Fruit fly (Drosophila melanogaster) whole organism, embryonic: ENCODE results near the gene papi.

Experiments
- Abd-B ChIP-seq: fragments of 200-800 bp; sonication (Bioruptor generic); optimal IDR thresholded peaks from 2 replicates; lab custom pipeline; 2018; ENCODE audit warnings: missing biosample characterization, mild to moderate bottlenecking, missing genetic modification characterization, moderate library complexity
- C15 ChIP-seq: fragments of 200-800 bp; sonication (Bioruptor generic); IDR thresholded peaks from 3 replicates; pipeline ENCODE4 v1.3.6; 2022; ENCODE audit warnings: missing biosample characterization, missing genetic modification characterization
- CG10267 ChIP-seq: fragments of 200-800 bp; sonication (Bioruptor generic); optimal IDR thresholded peaks from 2 replicates; lab custom pipeline; 2018; ENCODE audit warnings: missing biosample characterization, mild to moderate bottlenecking, missing genetic modification characterization, moderate library complexity
- CG10366 ChIP-seq: fragments of 200-800 bp; sonication (Bioruptor generic); IDR thresholded peaks from 2 replicates; pipeline ENCODE4 v1.3.6; 2022; ENCODE audit warnings: missing biosample characterization, missing genetic modification characterization
- CG11504 ChIP-seq: fragments of 200-800 bp; sonication (Bioruptor generic); optimal IDR thresholded peaks from 3 replicates; lab custom pipeline; 2019; ENCODE audit warnings: missing biosample characterization, mild to moderate bottlenecking, missing genetic modification characterization, moderate library complexity
- CG12236 ChIP-seq: fragments of 200-800 bp; sonication (Bioruptor generic); optimal IDR thresholded peaks from 2 replicates; lab custom pipeline; 2016; ENCODE audit warnings: missing biosample characterization, missing genetic modification characterization
- CG13296 ChIP-seq: fragments of 200-800 bp; sonication (Bioruptor generic); optimal IDR thresholded peaks from 3 replicates; lab custom pipeline; 2018; ENCODE audit warnings: missing biosample characterization, mild to moderate bottlenecking, missing genetic modification characterization
- CG13894 ChIP-seq: fragments of 200-800 bp; sonication (Bioruptor generic); optimal IDR thresholded peaks from 3 replicates; lab custom pipeline; 2018; ENCODE audit warnings: missing biosample characterization, mild to moderate bottlenecking, missing genetic modification characterization, moderate library complexity
- CG14710 ChIP-seq: fragments of 200-800 bp; sonication (Bioruptor generic); optimal IDR thresholded peaks from 3 replicates; lab custom pipeline; 2019; ENCODE audit warnings: missing biosample characterization, mild to moderate bottlenecking, missing genetic modification characterization, moderate library complexity
- CG14860 ChIP-seq: fragments of 200-800 bp; sonication (Bioruptor generic); IDR thresholded peaks from 3 replicates; pipeline ENCODE4 v1.3.6; 2022; ENCODE audit warnings: missing biosample characterization, missing genetic modification characterization; ENCODE audit not compliant: partially characterized antibody
- CG14965 ChIP-seq: fragments of 200-800 bp; sonication (Bioruptor generic); optimal IDR thresholded peaks from 2 replicates; lab custom pipeline; 2016; ENCODE audit warnings: missing biosample characterization, missing genetic modification characterization, borderline replicate concordance
- CG1602 ChIP-seq: fragments of 200-800 bp; sonication (Bioruptor generic); optimal IDR thresholded peaks from 3 replicates; lab custom pipeline; 2016; ENCODE audit warnings: missing biosample characterization, missing genetic modification characterization
- CG16815 ChIP-seq: fragments of 200-800 bp; sonication (Bioruptor generic); optimal IDR thresholded peaks from 3 replicates; lab custom pipeline; 2017; ENCODE audit warnings: missing biosample characterization, mild to moderate bottlenecking, missing genetic modification characterization
- CG17359 ChIP-seq: fragments of 200-800 bp; sonication (Bioruptor generic); optimal IDR thresholded peaks from 3 replicates; lab custom pipeline; 2018; ENCODE audit warnings: missing biosample characterization, mild to moderate bottlenecking, missing genetic modification characterization, moderate library complexity
- CG2199 ChIP-seq: fragments of 200-800 bp; sonication (Bioruptor generic); IDR thresholded peaks from 3 replicates; pipeline ENCODE4 v1.3.6; 2022; ENCODE audit warnings: missing biosample characterization, missing genetic modification characterization
- CG2678 ChIP-seq: fragments of 200-800 bp; sonication (Bioruptor generic); optimal IDR thresholded peaks from 3 replicates; lab custom pipeline; 2019; ENCODE audit warnings: missing biosample characterization, mild to moderate bottlenecking, missing genetic modification characterization, moderate library complexity
- CG31365 ChIP-seq: fragments of 200-800 bp; sonication (Bioruptor generic); optimal IDR thresholded peaks from 2 replicates; lab custom pipeline; 2018; ENCODE audit warnings: missing biosample characterization, mild to moderate bottlenecking, missing genetic modification characterization
- CG33557 ChIP-seq: fragments of 200-800 bp; sonication (Bioruptor generic); optimal IDR thresholded peaks from 2 replicates; lab custom pipeline; 2019; ENCODE audit warnings: missing biosample characterization, mild to moderate bottlenecking, missing genetic modification characterization, moderate library complexity
- CG4424 ChIP-seq: fragments of 200-800 bp; sonication (Bioruptor generic); optimal IDR thresholded peaks from 3 replicates; lab custom pipeline; 2016; ENCODE audit warnings: missing biosample characterization, missing genetic modification characterization
- CG5953 ChIP-seq: fragments of 200-800 bp; sonication (Bioruptor generic); IDR thresholded peaks from 2 replicates; pipeline ENCODE4 v1.3.6; 2022; ENCODE audit warnings: missing biosample characterization, missing genetic modification characterization
- CG6175 ChIP-seq: fragments of 200-800 bp; sonication (Bioruptor generic); IDR thresholded peaks from 3 replicates; pipeline ENCODE4 v1.3.6; 2022; ENCODE audit warnings: missing biosample characterization, missing genetic modification characterization
- CG7928 ChIP-seq: fragments of 200-800 bp; sonication (Bioruptor generic); optimal IDR thresholded peaks from 2 replicates; lab custom pipeline; 2017; ENCODE audit warnings: missing biosample characterization, mild to moderate bottlenecking, missing genetic modification characterization
- Dek ChIP-seq: fragments of 200-800 bp; sonication (Bioruptor generic); optimal IDR thresholded peaks from 3 replicates; lab custom pipeline; 2019; ENCODE audit warnings: missing biosample characterization, mild to moderate bottlenecking, missing genetic modification characterization, moderate library complexity
- E2f2 ChIP-seq: fragments of 200-800 bp; sonication (Bioruptor generic); IDR thresholded peaks from 2 replicates; pipeline ENCODE4 v1.3.6; 2022; ENCODE audit warnings: missing biosample characterization, missing genetic modification characterization
- Mes4 ChIP-seq: fragments of 200-800 bp; sonication (Bioruptor generic); optimal IDR thresholded peaks from 2 replicates; lab custom pipeline; 2016; ENCODE audit warnings: missing biosample characterization, missing genetic modification characterization
- Myb ChIP-seq: fragments of 200-800 bp; sonication (Bioruptor generic); optimal IDR thresholded peaks from 2 replicates; lab custom pipeline; 2016; ENCODE audit warnings: missing biosample characterization, missing genetic modification characterization
- NC2β ChIP-seq: fragments of 200-800 bp; sonication (Bioruptor generic); optimal IDR thresholded peaks from 2 replicates; lab custom pipeline; 2016; ENCODE audit warnings: missing biosample characterization, missing genetic modification characterization
- Oaz ChIP-seq: fragments of 200-800 bp; sonication (Bioruptor generic); IDR thresholded peaks from 2 replicates; pipeline ENCODE4 v1.3.6; 2022; ENCODE audit warnings: missing biosample characterization, missing genetic modification characterization
- Opbp ChIP-seq: fragments of 200-800 bp; sonication (Bioruptor generic); IDR thresholded peaks from 3 replicates; pipeline ENCODE4 v1.3.6; 2022; ENCODE audit warnings: missing biosample characterization, missing genetic modification characterization; ENCODE audit not compliant: partially characterized antibody
- Ravus ChIP-seq: fragments of 200-800 bp; sonication (Bioruptor generic); IDR thresholded peaks from 2 replicates; pipeline ENCODE4 v1.3.6; 2022; ENCODE audit warnings: missing biosample characterization, missing genetic modification characterization
- Sox102F ChIP-seq: fragments of 200-800 bp; sonication (Bioruptor generic); optimal IDR thresholded peaks from 2 replicates; lab custom pipeline; 2018; ENCODE audit warnings: missing biosample characterization, mild to moderate bottlenecking, missing genetic modification characterization, moderate library complexity
- Taf1 ChIP-seq: fragments of 200-800 bp; sonication (Bioruptor generic); IDR thresholded peaks from 2 replicates; pipeline ENCODE4 v1.3.6; 2022; ENCODE audit warnings: missing biosample characterization, missing genetic modification characterization
- bab2 ChIP-seq: fragments of 200-800 bp; sonication (Bioruptor generic); optimal IDR thresholded peaks from 2 replicates; lab custom pipeline; 2016; ENCODE audit warnings: missing biosample characterization, missing genetic modification characterization
- cad ChIP-seq: fragments of >200 bp; optimal IDR thresholded peaks from 2 replicates; lab custom pipeline; 2017; ENCODE audit warnings: missing biosample characterization, missing genetic modification characterization
- cg ChIP-seq: fragments of 200-800 bp; sonication (Bioruptor generic); optimal IDR thresholded peaks from 3 replicates; lab custom pipeline; 2019; ENCODE audit warnings: missing biosample characterization, mild to moderate bottlenecking, missing genetic modification characterization, moderate library complexity
- corto ChIP-seq: fragments of 200-800 bp; sonication (Bioruptor generic); optimal IDR thresholded peaks from 2 replicates; lab custom pipeline; 2016; ENCODE audit warnings: missing biosample characterization, mild to moderate bottlenecking, missing genetic modification characterization, moderate library complexity
- cwo ChIP-seq: fragments of 200-800 bp; sonication (Bioruptor generic); optimal IDR thresholded peaks from 3 replicates; lab custom pipeline; 2017; ENCODE audit warnings: missing biosample characterization, missing genetic modification characterization, mild to moderate bottlenecking, moderate library complexity, missing genetic modification reagents
- danr ChIP-seq: fragments of 200-800 bp; sonication (Bioruptor generic); IDR thresholded peaks from 2 replicates; pipeline ENCODE4 v1.3.6; 2022; ENCODE audit warnings: missing biosample characterization, missing genetic modification characterization
- dysf ChIP-seq: fragments of 200-800 bp; sonication (Bioruptor generic); IDR thresholded peaks from 3 replicates; pipeline ENCODE4 v1.3.6; 2022; ENCODE audit warnings: missing biosample characterization, missing genetic modification characterization
- emc ChIP-seq: fragments of 200-800 bp; sonication (Bioruptor generic); optimal IDR thresholded peaks from 2 replicates; lab custom pipeline; 2016; ENCODE audit warnings: missing biosample characterization, missing genetic modification characterization
- fd3F ChIP-seq: fragments of 200-800 bp; sonication (Bioruptor generic); optimal IDR thresholded peaks from 2 replicates; lab custom pipeline; 2018; ENCODE audit warnings: missing biosample characterization, mild to moderate bottlenecking, missing genetic modification characterization, moderate library complexity
- ftz-f1 ChIP-seq: fragments of 200-800 bp; sonication (Bioruptor generic); optimal IDR thresholded peaks from 2 replicates; lab custom pipeline; 2016; ENCODE audit warnings: missing biosample characterization, missing genetic modification characterization
- gsb-n ChIP-seq: fragments of 200-800 bp; sonication (Bioruptor generic); optimal IDR thresholded peaks from 3 replicates; lab custom pipeline; 2018; ENCODE audit warnings: missing biosample characterization, mild to moderate bottlenecking, missing genetic modification characterization
- hb ChIP-seq: fragments of 200-800 bp; sonication (Bioruptor generic); IDR thresholded peaks from 3 replicates; pipeline ENCODE4 v1.3.6; 2022; ENCODE audit warnings: missing biosample characterization, missing genetic modification characterization; ENCODE audit not compliant: partially characterized antibody
- luna ChIP-seq: fragments of 200-800 bp; sonication (Bioruptor generic); optimal IDR thresholded peaks from 2 replicates; lab custom pipeline; 2016; ENCODE audit warnings: missing biosample characterization, missing genetic modification characterization
- nau ChIP-seq: fragments of 200-800 bp; sonication (Bioruptor generic); optimal IDR thresholded peaks from 3 replicates; lab custom pipeline; 2017; ENCODE audit warnings: missing biosample characterization, mild to moderate bottlenecking, missing genetic modification characterization, missing genetic modification reagents
- pfk ChIP-seq: fragments of 200-800 bp; sonication (Bioruptor generic); optimal IDR thresholded peaks from 2 replicates; lab custom pipeline; 2018; ENCODE audit warnings: missing biosample characterization, mild to moderate bottlenecking, missing genetic modification characterization, moderate library complexity
- ro ChIP-seq: fragments of 200-800 bp; sonication (Bioruptor generic); IDR thresholded peaks from 2 replicates; pipeline ENCODE4 v1.3.6; 2022; ENCODE audit warnings: missing biosample characterization, missing genetic modification characterization
- seq ChIP-seq: fragments of 200-800 bp; sonication (Bioruptor generic); IDR thresholded peaks from 2 replicates; pipeline ENCODE4 v1.3.6; 2022; ENCODE audit warnings: missing biosample characterization, missing genetic modification characterization
- trem ChIP-seq: fragments of 200-800 bp; optimal IDR thresholded peaks from 3 replicates; lab custom pipeline; 2019; ENCODE audit warnings: missing biosample characterization, mild to moderate bottlenecking, missing genetic modification characterization, moderate library complexity
- vnd ChIP-seq: fragments of 200-800 bp; sonication (Bioruptor generic); IDR thresholded peaks from 3 replicates; pipeline ENCODE4 v1.3.6; 2022; ENCODE audit warnings: missing biosample characterization, missing genetic modification characterization; ENCODE audit not compliant: partially characterized antibody

Gene papi

DNA sequence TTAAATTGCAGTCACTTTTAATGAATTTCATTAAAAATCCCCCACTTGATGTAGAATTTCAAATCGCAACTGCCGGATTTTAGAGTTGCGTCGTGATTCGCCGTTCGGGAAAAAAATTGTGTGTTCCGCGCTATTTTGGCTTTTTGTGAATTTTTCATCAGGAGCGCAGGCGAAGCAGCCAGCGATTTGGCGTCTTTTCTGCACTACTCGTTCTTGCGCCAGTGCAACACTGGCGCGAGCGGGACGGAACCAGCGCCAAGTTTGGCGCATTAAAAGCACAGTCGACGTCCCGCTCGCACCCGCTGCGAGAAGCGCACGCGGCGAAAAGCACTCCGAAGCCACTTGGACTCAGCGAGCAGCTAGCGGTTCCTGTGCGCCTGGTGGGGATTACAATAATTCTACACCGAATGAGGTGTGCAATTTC, 27.2 kb upstream of the papi start (continued):
- TF ChIP-seq cg (GFP tag; lab: Kevin White, UChicago) (peak; percentile 38), CG11504 (tag; lab: Kevin White, UChicago) (peak; percentile 35), CG4424 (GFP tag; lab: Kevin White, UChicago) (no peak), CG5953 (GFP tag; lab: Robert Waterston, UW) (no peak), E2f2 (GFP tag; lab: Robert Waterston, UW) (no peak), Oaz (no peak), trem (tag; lab: Kevin White, UChicago) (peak; percentile 31), pfk (GFP tag; lab: Kevin White, UChicago) (peak; percentile 40), CG2199 (GFP tag; lab: Robert Waterston, UW) (no peak), Myb (peak; percentile 98), danr (GFP tag; lab: Robert Waterston, UW) (no peak), CG10366 (GFP tag; lab: Robert Waterston, UW) (no peak), Mes4 (GFP tag; lab: Kevin White, UChicago) (peak; percentile 16), CG13296 (peak; percentile 59), Abd-B (GFP tag; lab: Kevin White, UChicago) (peak; percentile 47), seq (no peak), dysf (GFP tag; lab: Robert Waterston, UW) (no peak), CG14860 (GFP tag; lab: Robert Waterston, UW) (no peak), CG6175 (GFP tag; lab: Robert Waterston, UW) (no peak), fd3F (GFP tag; lab: Kevin White, UChicago) (no peak), luna (GFP tag; lab: Kevin White, UChicago) (no peak), CG14710 (tag; lab: Kevin White, UChicago) (peak; percentile 36), CG7928 (GFP tag; lab: Kevin White, UChicago) (peak; percentile 37), hb (no peak), NC2β (GFP tag; lab: Kevin White, UChicago) (peak; percentile 21), nau (peak; percentile 44), cad (GFP tag; lab: Kevin White, UChicago) (no peak), cwo (GFP tag; lab: Kevin White, UChicago) (peak; percentile 57), CG13894 (tag; lab: Kevin White, UChicago) (peak; percentile 92), CG12236 (GFP tag; lab: Kevin White, UChicago) (no peak), gsb-n (tag; lab: Kevin White, UChicago) (peak; percentile 38), CG10267 (tag; lab: Kevin White, UChicago) (no peak), vnd (GFP tag; lab: Robert Waterston, UW) (no peak), Taf1 (no peak), CG31365 (tag; lab: Kevin White, UChicago) (peak; percentile 52), CG1602 (GFP tag; lab: Kevin White, UChicago) (no peak), emc (GFP tag; lab: Kevin White, UChicago) (no peak), CG33557 (GFP tag; lab: Kevin White, UChicago) (no peak), CG14965 (GFP tag; lab: Kevin White, UChicago) (no peak), CG17359 (tag; lab: Kevin White, UChicago) (peak; percentile 14), ftz-f1 (peak; percentile 95), C15 (GFP tag; lab: Robert Waterston, UW) (no peak), ro (no peak), Dek (tag; lab: Kevin White, UChicago) (no peak), CG2678 (tag; lab: Kevin White, UChicago) (peak; percentile 50), Opbp (GFP tag; lab: Robert Waterston, UW) (no peak), Sox102F (no peak), CG16815 (GFP tag; lab: Kevin White, UChicago) (no peak), Ravus (GFP tag; lab: Robert Waterston, UW) (no peak), corto (GFP tag; lab: Kevin White, UChicago) (no peak), bab2 (GFP tag; lab: Kevin White, UChicago) (no peak)
